Worm (Caenorhabditis elegans): ENCODE measurements around the gene ttr-28.

The ttr-28 gene

DNA sequence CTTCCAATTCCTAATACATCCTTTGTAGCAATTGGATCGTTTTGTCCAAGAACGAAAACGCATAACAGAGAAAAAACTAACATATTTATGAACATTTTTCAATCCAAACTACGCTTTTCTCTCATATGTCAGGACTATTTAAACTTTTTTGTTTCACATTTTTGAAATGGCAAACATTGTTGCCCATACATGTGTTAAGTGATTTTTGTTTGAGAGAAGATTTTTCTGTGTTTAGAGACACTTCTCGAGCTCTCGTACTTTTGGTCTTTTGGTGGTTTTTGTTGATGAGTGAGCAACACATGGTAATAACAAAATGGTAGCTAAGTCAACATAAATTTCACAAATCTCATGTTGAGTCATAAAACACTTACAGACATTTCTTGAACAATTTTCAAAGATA, at the start of gene ttr-28:
Gene ttr-28 (minus strand): TSS at position 101 of the 400 bp plus-strand sequence.
- TF ChIP-seq unc-62 (GFP tag; optimal IDR thresholded peaks at IDR 0.05) = no peak

DNA sequence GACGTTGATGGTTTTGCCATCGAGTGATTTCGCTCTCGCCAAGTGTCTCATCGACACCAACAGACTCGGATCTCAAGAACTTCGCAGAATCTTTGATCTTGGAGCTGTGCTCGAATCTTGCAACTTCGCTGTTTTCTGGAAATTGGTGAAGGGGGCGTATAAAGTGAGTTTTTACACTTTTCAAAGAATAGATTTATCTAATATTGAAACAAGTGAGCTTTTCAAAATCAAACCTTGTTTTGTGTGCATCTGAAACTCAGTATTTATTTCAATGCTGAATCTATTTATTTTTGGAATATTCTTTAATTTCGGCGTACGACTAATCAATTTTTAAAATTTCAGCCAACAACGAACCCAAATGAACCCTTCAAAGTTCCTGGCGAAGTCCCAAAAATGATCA, 49.3 kb upstream of the ttr-28 start:
- TF ChIP-seq unc-62 (GFP tag; optimal IDR thresholded peaks at IDR 0.05) = no peak

DNA sequence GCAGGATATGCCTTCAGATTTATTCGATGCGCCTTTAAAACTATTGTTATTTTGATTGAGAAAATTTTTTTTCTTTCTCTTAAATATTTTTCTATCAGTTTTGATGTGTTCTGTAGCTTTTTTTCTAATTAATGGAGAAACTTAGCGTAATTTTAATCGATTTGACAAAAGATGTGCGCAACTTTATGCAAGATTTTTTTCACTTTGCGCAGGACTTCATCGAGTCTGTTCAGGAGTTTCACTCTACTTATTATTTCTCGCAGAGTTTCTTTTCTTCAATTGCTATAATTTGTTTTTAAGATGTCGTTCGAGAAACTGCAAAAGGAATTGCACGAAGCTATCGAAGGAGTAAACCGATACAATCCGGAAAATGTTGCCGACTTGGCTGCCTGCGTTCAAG, 48.7 kb upstream of the ttr-28 start, which contains the start of gene eif-3.K:
Gene eif-3.K (plus strand): TSS at position 301 of the 400 bp plus-strand sequence.
- no peak for TF ChIP-seq unc-62 (GFP tag; optimal IDR thresholded peaks at IDR 0.05)

DNA sequence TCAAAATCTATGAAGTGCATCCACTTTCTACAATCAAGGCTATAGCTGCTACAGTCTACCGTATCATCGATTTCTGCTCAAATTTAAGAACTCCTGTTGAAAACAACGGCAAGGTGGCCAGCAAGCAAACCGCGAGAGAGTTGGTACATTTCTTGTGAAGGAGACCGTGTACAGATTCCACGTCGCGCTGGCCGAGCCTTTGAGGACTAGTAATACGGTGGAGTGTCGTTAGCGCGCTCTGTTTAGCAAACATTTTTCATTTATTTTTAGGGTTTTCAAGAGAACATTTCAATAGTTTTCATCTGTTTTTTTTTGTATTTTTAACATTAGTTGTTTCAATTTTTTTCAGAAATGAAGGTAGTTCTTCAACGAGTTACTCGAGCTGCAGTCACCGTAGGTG, 47.3 kb upstream of the ttr-28 start, which contains the start of gene pqn-68:
Gene pqn-68 (plus strand): TSS at position 350 of the 400 bp plus-strand sequence.
- no peak for TF ChIP-seq unc-62 (GFP tag; optimal IDR thresholded peaks at IDR 0.05)

DNA sequence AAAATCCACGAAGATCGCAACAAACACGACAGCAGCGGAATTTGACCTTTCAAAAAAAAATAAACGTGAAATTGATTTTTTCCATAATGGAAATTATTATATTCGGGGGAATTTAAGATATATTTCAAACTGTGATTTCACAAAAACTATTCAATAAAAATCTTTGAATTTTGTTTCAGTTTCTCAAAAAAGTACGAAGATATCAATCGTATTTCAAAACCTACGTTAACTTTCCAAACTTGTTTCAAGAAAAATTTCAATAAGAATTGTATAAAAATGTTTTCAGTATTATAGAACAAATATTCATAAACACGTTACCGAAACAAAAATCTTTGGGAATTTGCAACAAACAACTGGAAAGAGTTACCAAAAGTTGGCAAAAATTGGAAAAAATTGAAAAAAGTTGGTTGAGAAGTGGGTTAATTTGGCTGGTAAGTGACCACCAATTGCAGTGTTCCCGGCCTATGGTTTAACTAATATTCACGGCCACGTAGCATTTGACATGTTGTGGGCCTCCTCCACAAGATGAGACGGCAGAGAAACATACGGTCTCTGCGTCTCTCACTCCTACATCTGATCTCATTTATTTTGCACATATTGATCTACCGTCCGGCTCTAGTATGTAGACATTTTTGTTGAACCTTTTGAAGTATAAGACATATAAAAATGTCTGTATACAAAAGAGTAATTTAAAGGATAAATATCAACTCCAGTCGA, 46.0 kb upstream of the ttr-28 start, which contains the start of the genes T16G1.9 and T16G1.18:
Gene T16G1.9 (minus strand): TSS at position 51 of the 717 bp plus-strand sequence.
Gene T16G1.18 (plus strand): TSS at position 493 of the 717 bp plus-strand sequence.
- no peak for TF ChIP-seq unc-62 (GFP tag; optimal IDR thresholded peaks at IDR 0.05)

DNA sequence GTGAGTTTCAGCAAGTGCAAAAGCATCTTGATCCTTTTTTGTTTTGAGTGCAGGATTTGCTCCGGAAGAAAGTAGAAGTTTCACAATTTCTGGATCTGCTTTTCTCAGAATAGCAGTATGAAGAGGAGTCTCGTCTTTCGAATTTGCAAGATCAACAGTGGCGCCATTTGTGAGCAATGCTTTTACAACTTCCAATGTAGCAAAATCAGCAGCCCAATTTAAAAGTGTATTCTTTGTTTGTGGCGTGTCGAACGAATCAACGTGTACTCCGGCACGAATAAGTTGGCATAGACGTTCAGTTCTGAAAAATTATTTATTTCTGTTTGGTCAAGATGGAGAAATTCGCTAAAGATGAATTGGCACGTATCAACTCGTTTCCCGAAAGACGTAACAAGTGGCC, 44.6 kb upstream of the ttr-28 start, which contains the start of gene T16G1.13:
Gene T16G1.13 (plus strand): TSS at position 301 of the 400 bp plus-strand sequence.
- TF ChIP-seq unc-62 (GFP tag; optimal IDR thresholded peaks at IDR 0.05) = no peak

DNA sequence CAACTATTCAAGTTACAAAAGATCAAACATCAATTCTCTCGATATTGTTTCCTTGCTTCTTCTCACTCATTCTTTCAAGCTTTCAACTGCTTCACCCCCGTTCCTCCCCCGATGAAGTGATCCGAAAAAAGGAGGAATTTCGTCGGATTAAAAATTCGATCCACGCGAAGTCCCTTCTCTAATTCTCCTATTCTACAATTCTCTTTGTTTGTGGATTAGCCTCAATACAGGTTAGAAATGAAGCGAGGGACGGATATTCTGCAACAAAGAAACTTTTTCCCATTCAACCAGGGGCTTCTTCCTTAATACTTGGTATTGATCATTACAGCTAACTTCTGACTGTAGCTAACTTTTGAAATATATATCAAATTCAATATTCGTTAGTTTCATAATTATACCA, 39.8 kb upstream of the ttr-28 start, which contains the start of gene grl-2:
Gene grl-2 (plus strand): TSS at position 301 of the 400 bp plus-strand sequence.
- no peak for TF ChIP-seq unc-62 (GFP tag; optimal IDR thresholded peaks at IDR 0.05)

DNA sequence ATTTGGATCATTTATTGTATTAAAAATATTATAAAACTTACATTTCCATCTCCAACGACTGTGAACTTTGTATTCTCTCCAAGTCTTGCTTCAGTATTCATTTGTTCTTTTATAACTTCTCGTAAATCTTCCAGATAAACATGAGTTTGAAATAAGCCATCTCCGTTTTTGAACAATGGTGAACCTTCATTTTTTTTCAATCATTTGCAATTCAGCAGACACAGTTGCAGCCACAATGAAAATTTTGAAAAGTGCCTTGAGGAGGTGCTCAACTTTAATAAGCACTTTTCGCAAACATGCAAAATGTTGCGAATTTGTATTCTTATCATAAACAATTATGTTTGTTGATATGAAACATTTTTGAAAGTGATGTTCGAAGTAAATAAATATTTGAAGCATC, 39.3 kb upstream of the ttr-28 start, which contains the start of gene T16G1.3:
Gene T16G1.3 (minus strand): TSS at position 101 of the 400 bp plus-strand sequence.
- no peak for TF ChIP-seq unc-62 (GFP tag; optimal IDR thresholded peaks at IDR 0.05)

DNA sequence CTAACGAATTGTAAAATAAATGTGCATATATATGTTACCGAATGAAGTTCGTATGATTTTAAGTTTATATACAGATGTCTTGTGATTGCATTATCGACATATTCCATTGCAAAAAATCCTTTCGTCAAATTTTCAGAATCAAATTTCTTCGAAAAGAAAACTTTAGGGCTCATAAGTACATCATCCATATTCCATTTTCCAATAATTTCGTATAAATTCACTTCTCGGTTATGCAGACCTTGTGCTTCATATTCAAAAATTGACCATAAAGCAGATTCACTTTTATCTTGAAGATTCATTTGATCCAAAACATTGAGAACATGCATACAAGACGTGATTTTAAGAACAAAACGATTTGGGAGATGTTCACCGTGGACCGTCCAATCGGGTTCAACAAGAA, 38.4 kb upstream of the ttr-28 start:
- no peak for TF ChIP-seq unc-62 (GFP tag; optimal IDR thresholded peaks at IDR 0.05)

DNA sequence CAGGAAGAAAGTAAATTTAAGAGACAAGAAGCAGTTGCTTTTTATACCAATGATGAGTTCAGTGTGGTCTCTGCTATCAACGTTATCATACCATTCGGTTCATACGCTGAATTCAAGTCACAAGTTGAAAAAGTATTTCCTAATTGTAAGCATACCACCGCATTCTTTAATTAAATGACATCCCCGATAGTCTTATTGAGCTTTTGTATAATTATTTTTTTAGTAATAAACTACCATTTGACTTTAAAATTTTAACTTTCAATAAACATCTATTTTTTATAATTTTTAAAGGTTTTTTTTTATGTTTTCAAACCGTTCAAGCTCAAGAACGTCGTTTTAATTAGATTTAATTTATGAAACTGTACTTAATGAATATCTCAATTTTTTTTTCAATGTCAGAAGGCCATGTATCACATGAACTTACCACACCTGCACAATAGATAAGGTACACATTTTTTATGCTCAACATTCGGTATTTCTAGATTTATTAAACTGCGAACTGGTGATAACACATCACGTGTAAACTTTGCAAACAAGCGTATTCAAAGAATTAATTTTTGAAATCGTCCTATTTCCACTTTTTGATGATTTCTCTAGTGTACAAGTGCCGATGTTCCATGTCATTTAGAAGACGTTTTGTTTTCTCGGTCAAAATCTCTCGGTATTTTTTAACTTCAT, 37.0 kb upstream of the ttr-28 start, which contains the start of gene T16G1.4:
Gene T16G1.4 (minus strand): TSS at position 51 of the 678 bp plus-strand sequence.
- TF ChIP-seq unc-62 (GFP tag; optimal IDR thresholded peaks at IDR 0.05) = no peak

DNA sequence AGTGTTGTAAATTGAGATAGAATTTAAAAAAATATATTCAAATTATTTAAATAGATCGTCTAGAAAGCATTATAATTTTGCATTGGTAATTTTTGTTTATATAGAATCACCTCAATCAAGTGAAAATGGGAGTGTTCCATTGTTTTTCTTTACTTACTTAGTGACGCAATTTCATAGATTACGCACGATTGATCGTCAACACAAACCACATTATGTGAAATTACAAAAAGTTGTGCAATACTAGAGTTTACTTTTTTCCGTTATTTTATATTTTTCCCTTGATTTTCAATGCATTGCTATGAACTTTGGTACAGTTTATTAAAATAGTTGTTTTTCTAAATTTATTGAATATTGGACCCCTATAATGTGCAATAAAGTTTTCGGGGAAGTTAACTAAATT, 34.5 kb upstream of the ttr-28 start, which contains the start of gene T16G1.5:
Gene T16G1.5 (minus strand): TSS at position 119 of the 400 bp plus-strand sequence.
- TF ChIP-seq unc-62 (GFP tag; optimal IDR thresholded peaks at IDR 0.05) = no peak

DNA sequence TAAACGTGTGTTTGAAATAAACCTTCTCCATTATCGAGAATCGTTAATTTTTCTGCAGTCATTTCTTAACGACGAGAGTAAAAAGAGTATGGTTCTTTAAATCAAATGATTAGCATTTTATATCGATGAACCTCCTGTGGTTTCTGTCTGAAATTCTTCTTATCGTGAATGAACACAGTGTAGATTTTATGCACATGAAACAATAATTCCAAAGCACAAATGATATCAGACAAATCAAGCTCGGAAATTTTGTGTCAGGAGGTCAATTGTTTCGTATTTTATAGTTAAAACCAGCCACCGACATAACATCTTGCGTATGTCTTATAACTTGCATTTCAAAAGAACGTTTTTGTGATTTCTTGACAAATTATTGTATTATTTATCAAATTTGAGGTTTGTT, 32.1 kb upstream of the ttr-28 start, which contains the start of gene T16G1.6:
Gene T16G1.6 (minus strand): TSS at position 77 of the 400 bp plus-strand sequence.
- TF ChIP-seq unc-62 (GFP tag; optimal IDR thresholded peaks at IDR 0.05) = no peak

DNA sequence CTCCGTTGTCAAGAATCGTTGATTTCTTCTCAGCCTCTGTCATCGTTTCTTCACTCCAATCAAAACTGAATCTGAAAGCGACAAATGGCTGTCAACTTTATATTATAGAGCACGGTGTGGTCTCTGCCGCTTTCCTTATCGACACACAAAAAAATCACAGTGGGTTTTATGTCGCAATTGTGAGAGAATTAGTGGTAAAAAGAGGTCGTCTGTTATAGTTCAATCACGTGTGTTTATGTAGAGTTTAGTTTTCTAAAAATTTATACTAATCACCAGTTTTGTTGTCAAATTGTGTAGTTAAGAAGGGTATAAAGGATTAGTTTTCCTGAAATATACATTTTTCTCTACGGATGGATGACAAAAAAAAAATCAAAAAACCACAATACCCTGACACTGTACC, 30.0 kb upstream of the ttr-28 start, which contains the start of gene T16G1.7:
Gene T16G1.7 (minus strand): TSS at position 137 of the 400 bp plus-strand sequence.
- no peak for TF ChIP-seq unc-62 (GFP tag; optimal IDR thresholded peaks at IDR 0.05)

DNA sequence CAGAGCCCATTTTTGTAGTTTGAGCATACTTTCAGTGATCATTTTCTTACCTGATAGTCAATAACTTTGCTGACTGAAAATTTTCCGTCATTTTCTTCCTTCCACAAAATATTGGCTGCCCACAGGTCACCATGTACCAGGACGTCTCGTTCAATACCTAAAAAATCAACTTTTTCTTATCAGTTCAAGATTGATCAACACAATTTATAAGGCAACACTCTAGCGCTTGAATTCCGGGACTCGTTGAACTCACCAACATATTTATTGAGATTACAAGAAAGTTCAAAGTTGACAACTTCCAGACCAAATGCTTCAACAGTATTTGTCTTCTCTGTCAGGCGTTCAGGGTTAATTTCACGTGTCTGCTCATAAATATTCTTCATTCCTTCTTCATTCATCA, 28.7 kb upstream of the ttr-28 start:
- TF ChIP-seq unc-62 (GFP tag; optimal IDR thresholded peaks at IDR 0.05) = no peak

DNA sequence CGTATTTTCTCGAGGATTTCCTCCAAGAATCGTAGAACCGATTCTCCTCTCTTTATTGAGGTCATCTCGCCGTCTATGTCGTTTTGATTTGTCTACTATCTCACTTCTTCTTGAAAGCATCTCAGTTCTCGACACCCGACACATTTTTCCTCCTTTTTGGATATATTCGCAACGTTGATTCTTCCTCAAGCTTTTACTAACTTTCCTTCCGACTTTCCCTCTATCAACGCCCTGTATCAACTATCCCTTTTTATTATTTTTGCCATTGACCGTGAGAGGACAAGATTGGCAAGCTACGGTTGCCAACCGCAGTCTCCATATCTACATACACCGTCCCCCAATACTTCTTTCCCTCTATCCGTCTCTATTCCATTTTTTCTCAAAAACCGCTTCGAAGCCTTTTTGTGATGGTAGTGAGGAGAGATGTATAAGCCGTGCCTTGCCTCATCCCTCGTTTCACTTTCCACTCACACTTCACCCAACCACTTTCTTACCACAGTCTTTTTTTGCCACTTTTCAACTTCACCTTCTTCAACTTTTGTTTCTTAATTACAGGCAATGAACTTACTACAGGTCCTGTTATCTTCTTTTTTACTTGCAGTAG, 24.1 kb upstream of the ttr-28 start, which contains the start of gene T16G1.2:
Gene T16G1.2 (plus strand): TSS at position 554 of the 604 bp plus-strand sequence.
- TF ChIP-seq unc-62 (GFP tag; optimal IDR thresholded peaks at IDR 0.05) = no peak

DNA sequence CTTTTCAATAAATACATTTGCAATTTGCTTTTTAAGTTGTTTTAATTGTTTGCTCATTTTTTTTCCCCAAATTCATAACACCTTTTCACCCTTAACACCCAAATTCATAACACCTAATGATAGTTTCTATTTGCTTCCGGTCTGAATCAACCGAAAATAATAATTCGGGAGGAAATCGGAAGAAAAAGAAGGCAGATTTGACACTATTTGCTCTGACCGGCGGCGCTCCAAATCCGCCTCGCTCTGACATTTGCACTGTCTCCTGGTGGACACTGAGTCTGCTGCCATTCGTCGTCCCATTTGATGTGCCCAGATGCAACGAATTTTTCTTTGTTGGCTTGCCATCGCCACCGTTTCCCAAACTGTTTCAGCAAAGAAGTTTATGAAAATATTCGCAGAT, 19.2 kb upstream of the ttr-28 start, which contains the start of gene pqn-67:
Gene pqn-67 (plus strand): TSS at position 301 of the 400 bp plus-strand sequence.
- no peak for TF ChIP-seq unc-62 (GFP tag; optimal IDR thresholded peaks at IDR 0.05)

Measured in whole organism, dauer.